Fruit fly (Drosophila melanogaster) whole organism, embryonic: ENCODE measurements around the gene CG14234.

ENCODE experiments used
- Abd-B ChIP-seq: fragments of 200-800 bp; sonication (Bioruptor generic); optimal IDR thresholded peaks from 2 replicates; lab custom pipeline; 2018; ENCODE audit warnings: missing biosample characterization, mild to moderate bottlenecking, missing genetic modification characterization, moderate library complexity
- Aef1 ChIP-seq: fragments of 200-800 bp; sonication (Bioruptor generic); IDR thresholded peaks from 3 replicates; pipeline ENCODE4 v1.3.6; 2022; ENCODE audit warnings: missing biosample characterization, missing genetic modification characterization
- CG1024 ChIP-seq: fragments of 200-800 bp; sonication (Bioruptor generic); IDR thresholded peaks from 2 replicates; pipeline ENCODE4 v1.3.6; 2022; ENCODE audit warnings: missing biosample characterization, missing genetic modification characterization
- CG10462 ChIP-seq: fragments of 200-800 bp; sonication (Bioruptor generic); optimal IDR thresholded peaks from 2 replicates; lab custom pipeline; 2016; ENCODE audit warnings: missing biosample characterization, missing genetic modification characterization
- CG10959 ChIP-seq: fragments of 200-800 bp; sonication (Bioruptor generic); IDR thresholded peaks from 2 replicates; pipeline ENCODE4 v1.3.6; 2022; ENCODE audit warnings: missing biosample characterization, missing genetic modification characterization
- CG12219 ChIP-seq: fragments of 200-800 bp; sonication (Bioruptor generic); optimal IDR thresholded peaks from 3 replicates; lab custom pipeline; 2018; ENCODE audit warnings: missing biosample characterization, mild to moderate bottlenecking, missing genetic modification characterization
- CG13123 ChIP-seq: fragments of 200-800 bp; sonication (Bioruptor generic); optimal IDR thresholded peaks from 2 replicates; lab custom pipeline; 2016; ENCODE audit warnings: missing biosample characterization, missing genetic modification characterization
- CG17829 ChIP-seq: fragments of 200-800 bp; optimal IDR thresholded peaks from 2 replicates; lab custom pipeline; 2019; ENCODE audit warnings: missing biosample characterization, mild to moderate bottlenecking, missing genetic modification characterization, moderate library complexity
- CG2199 ChIP-seq: fragments of 200-800 bp; sonication (Bioruptor generic); IDR thresholded peaks from 3 replicates; pipeline ENCODE4 v1.3.6; 2022; ENCODE audit warnings: missing biosample characterization, missing genetic modification characterization
- CG30403 ChIP-seq: fragments of 200-800 bp; sonication (Bioruptor generic); optimal IDR thresholded peaks from 3 replicates; lab custom pipeline; 2016; ENCODE audit warnings: missing biosample characterization, missing genetic modification characterization
- CG31388 ChIP-seq: fragments of 200-800 bp; sonication (Bioruptor generic); optimal IDR thresholded peaks from 2 replicates; lab custom pipeline; 2016; ENCODE audit warnings: missing biosample characterization, missing genetic modification characterization
- CG33213 ChIP-seq: fragments of 200-800 bp; sonication (Bioruptor generic); optimal IDR thresholded peaks from 3 replicates; lab custom pipeline; 2016; ENCODE audit warnings: missing biosample characterization, missing genetic modification characterization
- CG4707 ChIP-seq: fragments of 200-800 bp; sonication (Bioruptor generic); optimal IDR thresholded peaks from 2 replicates; lab custom pipeline; 2018; ENCODE audit warnings: missing biosample characterization, mild to moderate bottlenecking, missing genetic modification characterization, moderate library complexity
- CG4730 ChIP-seq: fragments of 200-800 bp; sonication (Bioruptor generic); IDR thresholded peaks from 2 replicates; pipeline ENCODE4 v1.3.6; 2022; ENCODE audit warnings: missing biosample characterization, missing genetic modification characterization
- CG5245 ChIP-seq: fragments of 200-800 bp; sonication (Bioruptor generic); optimal IDR thresholded peaks from 3 replicates; lab custom pipeline; 2016; ENCODE audit warnings: missing biosample characterization, missing genetic modification characterization
- CG5953 ChIP-seq: fragments of 200-800 bp; sonication (Bioruptor generic); IDR thresholded peaks from 2 replicates; pipeline ENCODE4 v1.3.6; 2022; ENCODE audit warnings: missing biosample characterization, missing genetic modification characterization
- CG7987 ChIP-seq: fragments of 200-800 bp; sonication (Bioruptor generic); optimal IDR thresholded peaks from 2 replicates; lab custom pipeline; 2018; ENCODE audit warnings: missing biosample characterization, mild to moderate bottlenecking, missing genetic modification characterization, moderate library complexity
- CG8478 ChIP-seq: fragments of >200 bp; optimal IDR thresholded peaks from 2 replicates; lab custom pipeline; 2018
- Deaf1 ChIP-seq: fragments of 200-800 bp; optimal IDR thresholded peaks from 3 replicates; lab custom pipeline; 2019; ENCODE audit warnings: missing biosample characterization, mild to moderate bottlenecking, missing genetic modification characterization, moderate library complexity
- Dip2 ChIP-seq: fragments of 200-800 bp; sonication (Bioruptor generic); IDR thresholded peaks from 2 replicates; pipeline ENCODE4 v1.3.6; 2022; ENCODE audit warnings: missing biosample characterization, missing genetic modification characterization
- Doc2 ChIP-seq: fragments of 200-800 bp; sonication (Bioruptor generic); IDR thresholded peaks from 2 replicates; pipeline ENCODE4 v1.3.6; 2022; ENCODE audit warnings: missing biosample characterization, missing genetic modification characterization
- E2f1 ChIP-seq: fragments of 200-800 bp; sonication (Bioruptor generic); IDR thresholded peaks from 2 replicates; pipeline ENCODE4 v1.3.6; 2022; ENCODE audit warnings: missing biosample characterization, missing genetic modification characterization
- GATAe ChIP-seq: fragments of 200-800 bp; sonication (Bioruptor generic); conservative IDR thresholded peaks from 2 replicates; pipeline ENCODE4 v1.3.6; 2022; ENCODE audit warnings: missing biosample characterization, missing genetic modification characterization
- HmgZ ChIP-seq: fragments of 200-800 bp; sonication (Bioruptor generic); optimal IDR thresholded peaks from 2 replicates; lab custom pipeline; 2018; ENCODE audit warnings: missing biosample characterization, mild to moderate bottlenecking, missing genetic modification characterization
- MBD-R2 ChIP-seq: fragments of 200-800 bp; sonication (Bioruptor generic); IDR thresholded peaks from 2 replicates; pipeline ENCODE4 v1.3.6; 2022; ENCODE audit warnings: missing biosample characterization, missing genetic modification characterization
- Mrtf ChIP-seq: fragments of 200-800 bp; sonication (Bioruptor generic); IDR thresholded peaks from 3 replicates; pipeline ENCODE4 v1.3.6; 2022; ENCODE audit warnings: missing biosample characterization, missing genetic modification characterization
- Sry-β ChIP-seq: fragments of 200-800 bp; sonication (Bioruptor generic); optimal IDR thresholded peaks from 2 replicates; lab custom pipeline; 2018; ENCODE audit warnings: missing biosample characterization, mild to moderate bottlenecking, missing genetic modification characterization, moderate library complexity
- TFAM ChIP-seq: fragments of 200-800 bp; sonication (Bioruptor generic); optimal IDR thresholded peaks from 2 replicates; lab custom pipeline; 2017; ENCODE audit warnings: missing biosample characterization, missing genetic modification characterization, inconsistent platforms
- Tbp ChIP-seq: fragments of >200 bp; optimal IDR thresholded peaks from 2 replicates; lab custom pipeline; 2018; ENCODE audit warnings: missing biosample characterization, missing genetic modification characterization
- Usf ChIP-seq: fragments of 200-800 bp; sonication (Bioruptor generic); optimal IDR thresholded peaks from 2 replicates; lab custom pipeline; 2017; ENCODE audit warnings: missing genotype, missing biosample characterization, missing genetic modification characterization
- YL-1 ChIP-seq: fragments of 200-800 bp; sonication (Bioruptor generic); optimal IDR thresholded peaks from 3 replicates; lab custom pipeline; 2017; ENCODE audit warnings: missing biosample characterization, mild to moderate bottlenecking, missing genetic modification characterization
- ase ChIP-seq: fragments of 200-800 bp; sonication (Bioruptor generic); IDR thresholded peaks from 3 replicates; pipeline ENCODE4 v1.3.6; 2022; ENCODE audit warnings: missing biosample characterization, missing genetic modification characterization
- bab2 ChIP-seq: fragments of 200-800 bp; sonication (Bioruptor generic); optimal IDR thresholded peaks from 2 replicates; lab custom pipeline; 2016; ENCODE audit warnings: missing biosample characterization, missing genetic modification characterization
- cad ChIP-seq: fragments of >200 bp; optimal IDR thresholded peaks from 2 replicates; lab custom pipeline; 2017; ENCODE audit warnings: missing biosample characterization, missing genetic modification characterization
- dati ChIP-seq: fragments of 200-800 bp; sonication (Bioruptor generic); IDR thresholded peaks from 2 replicates; pipeline ENCODE4 v1.3.6; 2022; ENCODE audit warnings: missing biosample characterization, missing genetic modification characterization
- disco-r ChIP-seq: fragments of 200-800 bp; sonication (Bioruptor generic); optimal IDR thresholded peaks from 2 replicates; lab custom pipeline; 2016; ENCODE audit warnings: missing biosample characterization, missing genetic modification characterization
- emc ChIP-seq: fragments of 200-800 bp; sonication (Bioruptor generic); optimal IDR thresholded peaks from 2 replicates; lab custom pipeline; 2016; ENCODE audit warnings: missing biosample characterization, missing genetic modification characterization
- exex ChIP-seq: fragments of 200-800 bp; sonication (Bioruptor generic); optimal IDR thresholded peaks from 4 replicates; lab custom pipeline; 2018; ENCODE audit warnings: missing biosample characterization, mild to moderate bottlenecking, missing genetic modification characterization, moderate library complexity
- fd96Cb ChIP-seq: fragments of 200-800 bp; sonication (Bioruptor generic); optimal IDR thresholded peaks from 2 replicates; lab custom pipeline; 2018; ENCODE audit warnings: missing biosample characterization, mild to moderate bottlenecking, missing genetic modification characterization, moderate library complexity
- gem ChIP-seq: fragments of 200-800 bp; sonication (Bioruptor generic); optimal IDR thresholded peaks from 2 replicates; lab custom pipeline; 2019; ENCODE audit warnings: missing biosample characterization, mild to moderate bottlenecking, missing genetic modification characterization, moderate library complexity
- gsb-n ChIP-seq: fragments of 200-800 bp; sonication (Bioruptor generic); optimal IDR thresholded peaks from 3 replicates; lab custom pipeline; 2018; ENCODE audit warnings: missing biosample characterization, mild to moderate bottlenecking, missing genetic modification characterization
- hth ChIP-seq: fragments of >200 bp; optimal IDR thresholded peaks from 2 replicates; lab custom pipeline; 2017; ENCODE audit warnings: inconsistent platforms
- luna ChIP-seq: fragments of 200-800 bp; sonication (Bioruptor generic); optimal IDR thresholded peaks from 2 replicates; lab custom pipeline; 2016; ENCODE audit warnings: missing biosample characterization, missing genetic modification characterization
- peb ChIP-seq: fragments of 200-800 bp; sonication (Bioruptor generic); IDR thresholded peaks from 2 replicates; pipeline ENCODE4 v1.3.6; 2022; ENCODE audit warnings: missing biosample characterization, missing genetic modification characterization
- pita ChIP-seq: fragments of 200-800 bp; sonication (Bioruptor generic); optimal IDR thresholded peaks from 2 replicates; lab custom pipeline; 2017; ENCODE audit warnings: missing biosample characterization, mild to moderate bottlenecking, missing genetic modification characterization
- pros ChIP-seq: fragments of 200-800 bp; sonication (Bioruptor generic); optimal IDR thresholded peaks from 3 replicates; lab custom pipeline; 2019; ENCODE audit warnings: missing biosample characterization, mild to moderate bottlenecking, missing genetic modification characterization, moderate library complexity
- rib ChIP-seq: fragments of 200-800 bp; sonication (Bioruptor generic); IDR thresholded peaks from 2 replicates; pipeline ENCODE4 v1.3.6; 2022; ENCODE audit warnings: missing biosample characterization, missing genetic modification characterization
- sna ChIP-seq: fragments of 200-800 bp; sonication (Bioruptor generic); IDR thresholded peaks from 2 replicates; pipeline ENCODE4 v1.3.6; 2022; ENCODE audit warnings: missing biosample characterization, missing genetic modification characterization; ENCODE audit not compliant: partially characterized antibody
- unpg ChIP-seq: fragments of 200-800 bp; sonication (Bioruptor generic); optimal IDR thresholded peaks from 3 replicates; lab custom pipeline; 2018; ENCODE audit warnings: missing biosample characterization, mild to moderate bottlenecking, missing genetic modification characterization, moderate library complexity
- zen2 ChIP-seq: fragments of 200-800 bp; sonication (Bioruptor generic); IDR thresholded peaks from 3 replicates; pipeline ENCODE4 v1.3.6; 2022; ENCODE audit warnings: missing biosample characterization, missing genetic modification characterization; ENCODE audit not compliant: partially characterized antibody
- zfh1 ChIP-seq: fragments of 200-800 bp; sonication (Bioruptor generic); IDR thresholded peaks from 3 replicates; pipeline ENCODE4 v1.3.6; 2022; ENCODE audit warnings: missing biosample characterization, missing genetic modification characterization

Gene CG14234

DNA sequence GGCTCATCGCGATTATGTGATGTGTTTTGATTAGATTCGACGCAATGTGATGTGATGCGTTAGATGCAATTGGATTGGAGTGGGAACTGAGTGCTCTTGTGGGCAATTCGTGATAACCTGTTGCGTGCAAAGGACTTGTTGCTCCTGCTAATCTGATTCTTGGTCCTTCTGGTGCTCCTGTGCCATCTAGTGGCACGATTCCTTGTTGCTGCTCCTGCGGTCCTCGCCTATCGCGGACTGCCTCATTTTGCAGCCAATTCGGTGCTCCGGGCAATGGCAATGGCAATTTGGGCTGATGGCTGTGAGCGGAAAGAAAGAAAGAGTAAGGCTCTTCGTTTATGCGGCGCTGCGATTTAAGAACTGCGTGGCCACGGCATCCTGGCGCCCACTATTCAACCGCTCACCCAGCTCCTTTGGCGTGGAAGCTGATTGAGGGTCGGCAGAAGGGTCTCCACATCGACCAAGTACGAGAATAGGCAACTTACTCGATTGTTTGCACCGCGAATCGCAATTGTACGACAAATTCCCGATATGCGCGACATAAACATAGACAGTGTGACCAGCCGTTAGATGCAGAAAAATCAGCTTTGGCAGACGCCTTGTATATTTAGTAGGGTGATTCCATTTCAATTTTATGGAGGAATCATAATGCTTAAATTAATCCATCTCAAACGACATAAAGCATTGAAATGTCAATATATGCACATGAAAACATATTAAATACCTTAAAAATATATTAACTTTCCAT, 42.2 kb upstream of the CG14234 start, which contains the start of gene Mer (continued):
- TF ChIP-seq Aef1 (GFP tag; lab: Robert Waterston, UW) (peak; percentile 77), CG5245 (GFP tag; lab: Kevin White, UChicago) (peak; percentile 54), gsb-n (tag; lab: Kevin White, UChicago) (peak; percentile 65), E2f1 (GFP tag; lab: Robert Waterston, UW) (peak; percentile 82), Mrtf (GFP tag; lab: Robert Waterston, UW) (peak; percentile 85), disco-r (peak; percentile 74), rib (GFP tag; lab: Robert Waterston, UW) (peak; percentile 62; the same call in 1 of the 2 replicates), CG8478 (no peak), Doc2 (GFP tag; lab: Robert Waterston, UW) (no peak), CG17829 (tag; lab: Kevin White, UChicago) (peak; percentile 87), CG13123 (peak; percentile 40), unpg (GFP tag; lab: Kevin White, UChicago) (peak; percentile 90), pros (GFP tag; lab: Kevin White, UChicago) (no peak), HmgZ (tag; lab: Kevin White, UChicago) (peak; percentile 89), YL-1 (peak; percentile 71), Usf (peak; percentile 57), CG31388 (GFP tag; lab: Kevin White, UChicago) (peak; percentile 36), zfh1 (GFP tag; lab: Robert Waterston, UW) (peak; percentile 85), CG7987 (GFP tag; lab: Kevin White, UChicago) (peak; percentile 76), CG12219 (GFP tag; lab: Kevin White, UChicago) (peak; percentile 86), CG4730 (GFP tag; lab: Robert Waterston, UW) (peak; percentile 67), fd96Cb (tag; lab: Kevin White, UChicago) (peak; percentile 73), TFAM (GFP tag; lab: Kevin White, UChicago) (peak; percentile 11), exex (tag; lab: Kevin White, UChicago) (no peak), peb (GFP tag; lab: Robert Waterston, UW) (peak; percentile 55; the same call in 1 of the 2 replicates), CG10959 (GFP tag; lab: Robert Waterston, UW) (peak; percentile 66), zen2 (GFP tag; lab: Robert Waterston, UW) (no peak), pita (GFP tag; lab: Kevin White, UChicago) (no peak), luna (GFP tag; lab: Kevin White, UChicago) (peak; percentile 65), GATAe (GFP tag; lab: Robert Waterston, UW) (no peak), bab2 (GFP tag; lab: Kevin White, UChicago) (peak; percentile 81), MBD-R2 (GFP tag; lab: Robert Waterston, UW) (peak; percentile 88), CG2199 (GFP tag; lab: Robert Waterston, UW) (0 out of 3 replicates have a peak, but pooled peaks have one; percentile 53), dati (GFP tag; lab: Robert Waterston, UW) (peak; percentile 63; the same call in 1 of the 2 replicates), gem (tag; lab: Kevin White, UChicago) (peak; percentile 88), CG33213 (GFP tag; lab: Kevin White, UChicago) (peak; percentile 76), CG4707 (GFP tag; lab: Kevin White, UChicago) (peak; percentile 37), Dip2 (GFP tag; lab: Robert Waterston, UW) (no peak; the same call in 1 of the 2 replicates), Deaf1 (tag; lab: Kevin White, UChicago) (peak; percentile 54), CG5953 (GFP tag; lab: Robert Waterston, UW) (peak; percentile 75; the same call in 1 of the 2 replicates), hth (lab: Kevin White, UChicago) (no peak), CG10462 (GFP tag; lab: Kevin White, UChicago) (peak; percentile 62), ase (peak; percentile 79; the same call in 2 of the 3 replicates), Sry-β (peak; percentile 14), CG1024 (peak; percentile 49; the same call in 1 of the 2 replicates), cad (GFP tag; lab: Kevin White, UChicago) (no peak), Tbp (no peak), sna (GFP tag; lab: Robert Waterston, UW) (no peak), CG30403 (GFP tag; lab: Kevin White, UChicago) (peak; percentile 84), emc (GFP tag; lab: Kevin White, UChicago) (peak; percentile 59), Abd-B (GFP tag; lab: Kevin White, UChicago) (peak; percentile 73)
